Worm (Caenorhabditis elegans): ENCODE measurements around the gene atrn-1.

atrn-1 gene

ce11 chrX:14759549-14759948, 48.2 kb downstream of the atrn-1 start:
- TF ChIP-seq flt-1 (GFP tag; IDR thresholded peaks at IDR 0.05), result no peak
- TF ChIP-seq hmbx-1 (tag; optimal IDR thresholded peaks at IDR 0.05), result no peak
- no peak for TF ChIP-seq B0310.2 (tag; optimal IDR thresholded peaks at IDR 0.05)
- TF ChIP-seq hmg-4 (GFP tag; optimal IDR thresholded peaks at IDR 0.05), result no peak
- TF ChIP-seq scrt-1 (GFP tag; IDR thresholded peaks at IDR 0.05), result no peak
- no peak for TF ChIP-seq ama-1 (optimal IDR thresholded peaks at IDR 0.05)
- no peak for TF ChIP-seq tra-4 (tag; optimal IDR thresholded peaks at IDR 0.05)
- TF ChIP-seq tbx-11 (GFP tag; IDR thresholded peaks at IDR 0.05), result no peak
- TF ChIP-seq ceh-13 (GFP tag; optimal IDR thresholded peaks at IDR 0.05), result no peak
- TF ChIP-seq ets-7 (tag; optimal IDR thresholded peaks at IDR 0.05), result no peak
- no peak for TF ChIP-seq aly-1 (tag; optimal IDR thresholded peaks at IDR 0.05)
- no peak for TF ChIP-seq pes-1 (GFP tag; IDR thresholded peaks at IDR 0.05)
- no peak for TF ChIP-seq hnd-1 (tag; optimal IDR thresholded peaks at IDR 0.05)
- no peak for TF ChIP-seq sea-1 (GFP tag; conservative IDR thresholded peaks at IDR 0.05)

ce11 chrX:14760166-14760565, 48.8 kb downstream of the atrn-1 start:
- TF ChIP-seq hnd-1 (tag; optimal IDR thresholded peaks at IDR 0.05) (no peak), B0310.2 (tag; optimal IDR thresholded peaks at IDR 0.05) (no peak), tbx-37 (GFP tag; conservative IDR thresholded peaks at IDR 0.05) (no peak), ceh-36 (tag; optimal IDR thresholded peaks at IDR 0.05) (no peak), hmg-4 (GFP tag; optimal IDR thresholded peaks at IDR 0.05) (no peak), sea-1 (GFP tag; conservative IDR thresholded peaks at IDR 0.05) (no peak), ama-1 (optimal IDR thresholded peaks at IDR 0.05) (no peak), scrt-1 (GFP tag; IDR thresholded peaks at IDR 0.05) (no peak), tbx-11 (GFP tag; IDR thresholded peaks at IDR 0.05) (no peak), ceh-13 (GFP tag; optimal IDR thresholded peaks at IDR 0.05) (no peak), pes-1 (GFP tag; IDR thresholded peaks at IDR 0.05) (no peak), tra-4 (tag; optimal IDR thresholded peaks at IDR 0.05) (no peak), F13C5.2 (tag; optimal IDR thresholded peaks at IDR 0.05) (no peak), ets-7 (tag; optimal IDR thresholded peaks at IDR 0.05) (no peak), hmbx-1 (tag; optimal IDR thresholded peaks at IDR 0.05) (no peak), flt-1 (GFP tag; IDR thresholded peaks at IDR 0.05) (no peak), aly-1 (tag; optimal IDR thresholded peaks at IDR 0.05) (no peak)

ce11 chrX:14761021-14761420, 49.6 kb downstream of the atrn-1 start, which contains the start of gene C05G5.5:
TSS of gene C05G5.5 (minus strand) at chrX:14761121.
- TF ChIP-seq sea-1 (GFP tag; conservative IDR thresholded peaks at IDR 0.05), result no peak
- TF ChIP-seq aly-1 (tag; optimal IDR thresholded peaks at IDR 0.05), result no peak
- no peak for TF ChIP-seq ceh-36 (tag; optimal IDR thresholded peaks at IDR 0.05)
- no peak for TF ChIP-seq ets-7 (tag; optimal IDR thresholded peaks at IDR 0.05)
- TF ChIP-seq hmg-4 (GFP tag; optimal IDR thresholded peaks at IDR 0.05), result no peak
- no peak for TF ChIP-seq B0310.2 (tag; optimal IDR thresholded peaks at IDR 0.05)
- TF ChIP-seq hmbx-1 (tag; optimal IDR thresholded peaks at IDR 0.05), result no peak
- no peak for TF ChIP-seq pes-1 (GFP tag; IDR thresholded peaks at IDR 0.05)
- TF ChIP-seq hnd-1 (tag; optimal IDR thresholded peaks at IDR 0.05), result no peak

ce11 chrX:14767813-14768212, 56.4 kb downstream of the atrn-1 start:
- TF ChIP-seq scrt-1 (GFP tag; IDR thresholded peaks at IDR 0.05), result peak; percentile 49; the same call in 1 of the 2 replicates
- TF ChIP-seq flt-1 (GFP tag; IDR thresholded peaks at IDR 0.05), result no peak
- 0 out of 2 replicates have a peak, but pooled peaks have one; percentile 10 for TF ChIP-seq sea-1 (GFP tag; conservative IDR thresholded peaks at IDR 0.05)

Measured in whole organism, early embryonic.